Worm (Caenorhabditis elegans) whole organism, L3 larva: ENCODE results near the gene mab-21.

Experiments used
- ZK546.5 ChIP-seq: sonication (generic microtip); optimal IDR thresholded peaks from 2 replicates; lab custom pipeline; 2017; ENCODE audit warnings: missing biosample characterization, missing genetic modification characterization
- nhr-12 ChIP-seq: fragments of 150-350 bp; optimal IDR thresholded peaks from 2 replicates; lab custom pipeline; 2014; ENCODE audit warnings: missing biosample characterization, missing genetic modification characterization
- snpc-4 ChIP-seq: fragments of 150-350 bp; optimal IDR thresholded peaks from 2 replicates; lab custom pipeline; 2014; ENCODE audit warnings: missing biosample characterization, missing genetic modification characterization
- ztf-4 ChIP-seq: fragments of 150-350 bp; optimal IDR thresholded peaks from 2 replicates; lab custom pipeline; 2014; ENCODE audit warnings: missing biosample characterization, missing genetic modification characterization

ce11 chrIII:4603837-4604236 lies 3.3 kb downstream of the mab-21 start:
- TF ChIP-seq ztf-4 (tag; lab: Kevin White, UChicago) = no peak
- no peak for TF ChIP-seq snpc-4 (tag; lab: Kevin White, UChicago)
- no peak for TF ChIP-seq ZK546.5 (tag; lab: Kevin White, UChicago)
- TF ChIP-seq nhr-12 (tag; lab: Kevin White, UChicago) = no peak
